Fruit fly (Drosophila melanogaster) whole organism, prepupa: ENCODE results near the gene Imp.

Source experiments
- Blimp-1 ChIP-seq: fragments of 200-800 bp; sonication (Bioruptor generic); optimal IDR thresholded peaks from 3 replicates; lab custom pipeline; 2017; ENCODE audit warnings: missing biosample characterization, missing genetic modification characterization, mild to moderate bottlenecking, moderate library complexity, missing genetic modification reagents
- CG10631 ChIP-seq: fragments of 200-800 bp; sonication (Bioruptor generic); optimal IDR thresholded peaks from 2 replicates; lab custom pipeline; 2016; ENCODE audit warnings: missing biosample characterization, missing genetic modification characterization
- CG10669 ChIP-seq: fragments of 200-800 bp; sonication (Bioruptor generic); optimal IDR thresholded peaks from 3 replicates; lab custom pipeline; 2018; ENCODE audit warnings: missing biosample characterization, mild to moderate bottlenecking, missing genetic modification characterization, moderate library complexity
- CG11294 ChIP-seq: fragments of 200-800 bp; sonication (Bioruptor generic); IDR thresholded peaks from 2 replicates; pipeline ENCODE4 v1.3.6; 2022; ENCODE audit warnings: missing biosample characterization, missing genetic modification characterization
- CG11762 ChIP-seq: fragments of 200-800 bp; sonication (Bioruptor generic); optimal IDR thresholded peaks from 3 replicates; lab custom pipeline; 2016; ENCODE audit warnings: missing biosample characterization, missing genetic modification characterization; ENCODE audit not compliant: insufficient read depth
- CG11902 ChIP-seq: fragments of 200-800 bp; sonication (Bioruptor generic); optimal IDR thresholded peaks from 3 replicates; lab custom pipeline; 2016; ENCODE audit warnings: missing biosample characterization, missing genetic modification characterization
- CG31627 ChIP-seq: fragments of 200-800 bp; sonication (Bioruptor generic); optimal IDR thresholded peaks from 3 replicates; lab custom pipeline; 2016; ENCODE audit warnings: missing biosample characterization, missing genetic modification characterization
- CG32006 ChIP-seq: fragments of 200-800 bp; sonication (Bioruptor generic); optimal IDR thresholded peaks from 3 replicates; lab custom pipeline; 2017; ENCODE audit warnings: missing biosample characterization, mild to moderate bottlenecking, missing genetic modification characterization
- CG3919 ChIP-seq: fragments of 200-800 bp; sonication (Bioruptor generic); optimal IDR thresholded peaks from 3 replicates; lab custom pipeline; 2016; ENCODE audit warnings: missing biosample characterization, missing genetic modification characterization
- CG6276 ChIP-seq: fragments of 200-800 bp; sonication (Bioruptor generic); optimal IDR thresholded peaks from 2 replicates; lab custom pipeline; 2017; ENCODE audit warnings: missing biosample characterization, mild to moderate bottlenecking, missing genetic modification characterization
- CG6808 ChIP-seq: fragments of 200-800 bp; sonication (Bioruptor generic); optimal IDR thresholded peaks from 3 replicates; lab custom pipeline; 2017; ENCODE audit warnings: missing biosample characterization, missing genetic modification characterization, mild to moderate bottlenecking, moderate library complexity, missing genetic modification reagents
- CG8632 ChIP-seq: fragments of 200-800 bp; sonication (Bioruptor generic); optimal IDR thresholded peaks from 3 replicates; lab custom pipeline; 2016; ENCODE audit warnings: missing biosample characterization, missing genetic modification characterization
- CG9139 ChIP-seq: fragments of 200-800 bp; sonication (Bioruptor generic); optimal IDR thresholded peaks from 3 replicates; lab custom pipeline; 2017; ENCODE audit warnings: missing biosample characterization, mild to moderate bottlenecking, missing genetic modification characterization
- Eip75B ChIP-seq: fragments of 200-800 bp; sonication (Bioruptor generic); optimal IDR thresholded peaks from 3 replicates; lab custom pipeline; 2016; ENCODE audit warnings: missing biosample characterization, missing genetic modification characterization
- Eip78C ChIP-seq: fragments of 200-800 bp; sonication (Bioruptor generic); peaks from one replicate; lab custom pipeline; 2016; ENCODE audit warnings: missing biosample characterization, missing genetic modification characterization
- Ets21C ChIP-seq: fragments of 200-800 bp; sonication (Bioruptor generic); optimal IDR thresholded peaks from 3 replicates; lab custom pipeline; 2016; ENCODE audit warnings: missing biosample characterization, missing genetic modification characterization
- Ets96B ChIP-seq: fragments of 200-800 bp; optimal IDR thresholded peaks from 2 replicates; lab custom pipeline; 2019; ENCODE audit warnings: missing biosample characterization, mild to moderate bottlenecking, missing genetic modification characterization, moderate library complexity
- Hr38 ChIP-seq: sonication (Bioruptor generic); optimal IDR thresholded peaks from 2 replicates; lab custom pipeline; 2016; ENCODE audit warnings: missing biosample characterization, missing genetic modification characterization
- Hr4 ChIP-seq: fragments of 200-800 bp; sonication (Bioruptor generic); optimal IDR thresholded peaks from 3 replicates; lab custom pipeline; 2016; ENCODE audit warnings: missing biosample characterization, missing genetic modification characterization
- Met ChIP-seq: fragments of 200-800 bp; sonication (Bioruptor generic); optimal IDR thresholded peaks from 3 replicates; lab custom pipeline; 2016; ENCODE audit warnings: missing biosample characterization, missing genetic modification characterization
- OdsH ChIP-seq: fragments of 200-800 bp; sonication (Bioruptor generic); optimal IDR thresholded peaks from 3 replicates; lab custom pipeline; 2016; ENCODE audit warnings: missing biosample characterization, missing genetic modification characterization
- Smox ChIP-seq: fragments of 200-800 bp; sonication (Bioruptor generic); optimal IDR thresholded peaks from 3 replicates; lab custom pipeline; 2016; ENCODE audit warnings: missing biosample characterization, missing genetic modification characterization
- Sox102F ChIP-seq: fragments of 200-800 bp; sonication (Bioruptor generic); optimal IDR thresholded peaks from 2 replicates; lab custom pipeline; 2016; ENCODE audit warnings: missing biosample characterization, mild to moderate bottlenecking, missing genetic modification characterization
- Sox14 ChIP-seq: fragments of 200-800 bp; sonication (Bioruptor generic); optimal IDR thresholded peaks from 3 replicates; lab custom pipeline; 2016; ENCODE audit warnings: missing biosample characterization, missing genetic modification characterization
- dac ChIP-seq: fragments of 200-800 bp; sonication (Bioruptor generic); optimal IDR thresholded peaks from 2 replicates; lab custom pipeline; 2017; ENCODE audit warnings: missing biosample characterization, mild to moderate bottlenecking, missing genetic modification characterization
- dsx ChIP-seq: fragments of 200-800 bp; optimal IDR thresholded peaks from 3 replicates; lab custom pipeline; 2019; ENCODE audit warnings: missing biosample characterization, mild to moderate bottlenecking, missing genetic modification characterization, moderate library complexity; ENCODE audit not compliant: poor library complexity, severe bottlenecking
- esn ChIP-seq: fragments of 200-800 bp; sonication (Bioruptor generic); optimal IDR thresholded peaks from 2 replicates; lab custom pipeline; 2016; ENCODE audit warnings: missing biosample characterization, mild to moderate bottlenecking, missing genetic modification characterization, moderate library complexity
- fd59A ChIP-seq: fragments of 200-800 bp; sonication (Bioruptor generic); optimal IDR thresholded peaks from 2 replicates; lab custom pipeline; 2017; ENCODE audit warnings: missing biosample characterization, mild to moderate bottlenecking, missing genetic modification characterization, missing genetic modification reagents
- fkh ChIP-seq: fragments of 200-800 bp; sonication (Bioruptor generic); optimal IDR thresholded peaks from 3 replicates; lab custom pipeline; 2017; ENCODE audit warnings: missing biosample characterization, mild to moderate bottlenecking, missing genetic modification characterization, moderate library complexity
- net ChIP-seq: fragments of 200-800 bp; sonication (Bioruptor generic); optimal IDR thresholded peaks from 3 replicates; lab custom pipeline; 2016; ENCODE audit warnings: missing biosample characterization, missing genetic modification characterization
- pdm3 ChIP-seq: fragments of 200-800 bp; sonication (Bioruptor generic); optimal IDR thresholded peaks from 3 replicates; lab custom pipeline; 2016; ENCODE audit warnings: missing biosample characterization, missing genetic modification characterization
- salr ChIP-seq, 2 experiments: fragments of 200-800 bp; sonication (Bioruptor generic); optimal IDR thresholded peaks; 3 replicates each; lab custom pipeline; 2016 to 2018; ENCODE audit warnings: missing biosample characterization in 2 of 2, missing genetic modification characterization in 2 of 2, mild to moderate bottlenecking in 1 of 2
- spab ChIP-seq: fragments of 200-800 bp; sonication (Bioruptor generic); optimal IDR thresholded peaks from 2 replicates; lab custom pipeline; 2017; ENCODE audit warnings: missing biosample characterization, mild to moderate bottlenecking, missing genetic modification characterization, missing genetic modification reagents
- ss ChIP-seq, 2 experiments: fragments of 200-800 bp; sonication (Bioruptor generic); optimal IDR thresholded peaks; 2 replicates in 1 of 2; 3 replicates in 1 of 2; lab custom pipeline; 2017 to 2018; ENCODE audit warnings: mild to moderate bottlenecking in 2 of 2, missing biosample characterization in 2 of 2, missing genetic modification characterization in 2 of 2, moderate library complexity in 1 of 2
- svp ChIP-seq: fragments of 200-800 bp; sonication (Bioruptor generic); peaks from one replicate; lab custom pipeline; 2016; ENCODE audit warnings: missing biosample characterization, missing genetic modification characterization
- topi ChIP-seq: fragments of 200-800 bp; sonication (Bioruptor generic); optimal IDR thresholded peaks from 3 replicates; lab custom pipeline; 2016; ENCODE audit warnings: missing biosample characterization, missing genetic modification characterization

Gene Imp

DNA sequence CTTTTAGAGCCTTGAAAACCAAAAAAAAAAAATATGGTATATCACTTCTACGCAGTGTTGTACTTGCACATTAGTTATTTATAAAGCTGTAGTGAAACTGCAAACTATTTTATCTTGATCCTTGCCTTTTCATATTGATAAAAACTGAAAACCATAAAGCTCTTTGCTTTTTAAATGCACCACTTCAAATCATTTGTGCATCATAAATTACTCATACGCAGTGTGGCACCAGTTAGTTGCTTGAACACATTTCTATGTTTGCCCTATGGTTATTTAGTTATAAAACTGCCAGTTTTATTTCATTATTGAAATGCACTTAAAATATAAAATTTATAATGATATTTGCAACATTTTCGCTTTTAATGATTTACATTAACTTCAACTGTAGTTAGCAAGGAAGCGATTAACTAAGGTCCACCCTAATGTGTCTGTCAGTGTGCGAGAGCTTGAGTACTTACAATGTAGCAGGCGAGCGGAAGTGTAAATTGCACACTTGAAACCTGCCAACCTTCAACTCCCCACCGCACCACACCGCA lies 68.0 kb downstream of the Imp start:
- TF ChIP-seq svp (GFP tag; lab: Kevin White, UChicago), result peak; percentile 49
- peak; percentile 53 for TF ChIP-seq dsx (GFP tag; lab: Kevin White, UChicago)
- peak; percentile 1 for TF ChIP-seq Ets96B (tag; lab: Kevin White, UChicago)
- TF ChIP-seq CG3919 (GFP tag; lab: Kevin White, UChicago), result no peak
- TF ChIP-seq CG10669, result peak; percentile 36
- TF ChIP-seq CG11294 (GFP tag; lab: Robert Waterston, UW), result no peak
- no peak for TF ChIP-seq CG11902 (GFP tag; lab: Kevin White, UChicago)
- TF ChIP-seq Ets21C (GFP tag; lab: Kevin White, UChicago), result no peak
- peak; percentile 20 for TF ChIP-seq CG6808 (GFP tag; lab: Kevin White, UChicago)
- peak; percentile 4 for TF ChIP-seq CG8632 (GFP tag; lab: Kevin White, UChicago)
- TF ChIP-seq Sox14 (GFP tag; lab: Kevin White, UChicago), result no peak
- peak; percentile 47 for TF ChIP-seq CG32006
- no peak for TF ChIP-seq fkh
- peak; percentile 33 for TF ChIP-seq CG10631
- TF ChIP-seq dac (GFP tag; lab: Kevin White, UChicago), result peak; percentile 20
- TF ChIP-seq pdm3 (GFP tag; lab: Kevin White, UChicago), result peak; percentile 30
- peak; percentile 3 for TF ChIP-seq Met (GFP tag; lab: Kevin White, UChicago)
- peak in 1 of 2 experiments; percentile 43 for TF ChIP-seq salr (GFP tag; optimal IDR thresholded peaks at IDR 0.05; lab: Kevin White, UChicago)
- TF ChIP-seq esn (GFP tag; lab: Kevin White, UChicago), result peak; percentile 22
- peak; percentile 9 for TF ChIP-seq Smox (GFP tag; lab: Kevin White, UChicago)
- no peak for TF ChIP-seq fd59A (GFP tag; lab: Kevin White, UChicago)
- TF ChIP-seq CG9139, result no peak
- TF ChIP-seq spab, result peak; percentile 2
- TF ChIP-seq topi (GFP tag; lab: Kevin White, UChicago), result peak; percentile 3
- TF ChIP-seq net, result no peak
- TF ChIP-seq CG31627 (GFP tag; lab: Kevin White, UChicago), result no peak
- TF ChIP-seq Eip75B, result peak; percentile 2
- TF ChIP-seq CG6276 (GFP tag; lab: Kevin White, UChicago), result no peak
- TF ChIP-seq Eip78C (GFP tag; lab: Kevin White, UChicago), result peak; percentile 59
- TF ChIP-seq Hr4, result peak; percentile 24
- no peak for TF ChIP-seq Hr38 (GFP tag; lab: Kevin White, UChicago)
- TF ChIP-seq ss (GFP tag; optimal IDR thresholded peaks at IDR 0.05; lab: Kevin White, UChicago), result peak in 1 of 2 experiments; percentile 18

DNA sequence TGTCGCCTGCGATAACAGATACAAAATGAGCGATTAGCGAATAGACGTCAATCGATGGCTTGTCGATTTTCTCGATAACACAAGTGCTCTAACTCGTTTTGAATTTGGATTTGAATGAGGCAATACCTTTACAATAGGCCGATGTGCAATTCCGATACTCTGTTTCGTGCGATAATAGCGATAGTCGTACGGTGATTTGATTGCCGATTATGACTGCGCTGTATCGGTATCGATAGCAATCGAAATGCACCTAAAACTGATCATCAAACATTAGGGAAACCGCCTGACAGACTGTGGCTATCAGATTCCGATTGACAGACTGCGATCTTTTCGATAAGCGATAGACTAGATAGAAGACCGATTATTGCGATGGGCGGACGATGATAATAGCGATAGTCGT lies 72.3 kb downstream of the Imp start:
- TF ChIP-seq fkh, result no peak

DNA sequence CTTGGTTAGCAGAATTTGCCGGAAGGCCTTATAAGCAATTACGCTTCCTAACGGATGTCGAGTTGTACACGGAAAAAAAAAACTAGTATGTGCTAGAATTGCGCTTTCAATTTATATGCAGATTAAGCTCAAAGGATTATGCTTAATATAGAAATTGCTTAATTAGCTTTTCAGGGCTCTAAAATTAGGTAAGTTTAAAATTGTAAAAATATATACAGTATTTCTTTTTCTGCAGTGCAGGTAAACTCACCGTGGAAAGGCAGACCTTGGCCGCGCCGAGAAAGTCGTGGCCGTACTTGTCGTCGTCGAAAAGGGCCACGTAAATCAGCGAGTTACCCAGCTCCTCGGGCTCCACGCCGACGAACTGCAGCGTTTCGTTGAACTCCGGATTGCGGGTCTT lies 73.4 kb downstream of the Imp start:
- TF ChIP-seq Blimp-1 (GFP tag; lab: Kevin White, UChicago) (no peak), CG11762 (no peak), Eip78C (GFP tag; lab: Kevin White, UChicago) (peak; percentile 54)
- TF ChIP-seq, all 60 proteins: peak for 1

DNA sequence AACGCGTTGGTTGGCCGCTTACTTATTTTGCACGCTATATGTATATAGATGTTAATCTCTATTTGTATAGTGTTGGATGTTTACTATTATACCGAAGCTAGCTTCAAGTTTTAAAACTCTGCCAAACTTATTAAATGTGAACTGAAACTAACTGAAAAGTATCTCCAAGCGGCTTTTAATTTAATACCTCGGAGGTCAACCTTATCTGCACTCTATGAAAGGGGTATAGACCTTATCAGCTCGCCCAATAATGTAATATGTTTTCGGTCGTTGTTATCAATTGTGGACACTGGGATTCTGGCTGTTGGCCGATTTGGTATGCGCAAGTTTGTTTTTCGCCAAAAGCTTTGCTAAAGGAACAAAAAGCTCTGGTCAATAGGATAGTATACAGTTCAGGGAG lies 75.4 kb downstream of the Imp start:
- no peak for TF ChIP-seq salr (GFP tag; optimal IDR thresholded peaks at IDR 0.05; lab: Kevin White, UChicago)
- TF ChIP-seq fkh, result peak; percentile 1
- no peak for TF ChIP-seq OdsH (GFP tag; lab: Kevin White, UChicago)
- peak; percentile 76 for TF ChIP-seq svp (GFP tag; lab: Kevin White, UChicago)
- TF ChIP-seq Sox102F (GFP tag; lab: Kevin White, UChicago), result no peak
- no peak for TF ChIP-seq Blimp-1 (GFP tag; lab: Kevin White, UChicago)
